Worm (Caenorhabditis elegans) whole organism, L4 larva: ENCODE measurements around the gene F43C1.7.

Experiments
- D1046.2 ChIP-seq: fragments of 200-800 bp; sonication (Bioruptor generic); IDR thresholded peaks from 2 replicates; pipeline ENCODE4 v1.3.6; 2022; ENCODE audit warnings: missing genetic modification characterization, missing compliant biosample characterization
- F26F4.8 ChIP-seq: fragments of 200-800 bp; sonication (Bioruptor generic); conservative IDR thresholded peaks from 2 replicates; pipeline ENCODE4 v1.3.6; 2022; ENCODE audit warnings: missing genetic modification characterization, missing compliant biosample characterization
- F37D6.2 ChIP-seq: sonication (generic microtip); optimal IDR thresholded peaks from 2 replicates; lab custom pipeline; 2016; ENCODE audit warnings: mild to moderate bottlenecking, missing genetic modification characterization, missing compliant biosample characterization
- F44E2.7 ChIP-seq: fragments of 200-800 bp; sonication (Bioruptor generic); IDR thresholded peaks from 2 replicates; pipeline ENCODE4 v2.1.2; 2022; ENCODE audit warnings: missing genetic modification characterization, missing compliant biosample characterization
- T20F7.1 ChIP-seq: fragments of 200-800 bp; sonication (Bioruptor generic); optimal IDR thresholded peaks from 2 replicates; lab custom pipeline; 2018; ENCODE audit warnings: mild to moderate bottlenecking, missing genetic modification characterization, missing compliant biosample characterization
- Y75B8A.6 ChIP-seq: fragments of 200-800 bp; sonication (Bioruptor generic); IDR thresholded peaks from 2 replicates; pipeline ENCODE4 v1.3.6; 2022; ENCODE audit warnings: missing genetic modification reagents, missing genetic modification characterization, missing compliant biosample characterization
- aly-2 ChIP-seq: sonication (generic microtip); optimal IDR thresholded peaks from 2 replicates; lab custom pipeline; 2018; ENCODE audit warnings: missing biosample characterization, missing genetic modification characterization
- arid-1 ChIP-seq: fragments of 200-800 bp; sonication (Bioruptor generic); conservative IDR thresholded peaks from 2 replicates; pipeline ENCODE4 v1.3.6; 2022; ENCODE audit warnings: missing genetic modification reagents, missing genetic modification characterization, missing compliant biosample characterization
- attf-4 ChIP-seq: sonication (generic microtip); optimal IDR thresholded peaks from 3 replicates; lab custom pipeline; 2017; ENCODE audit warnings: missing biosample characterization, missing genetic modification characterization
- ces-1 ChIP-seq: fragments of 150-350 bp; sonication (generic microtip); optimal IDR thresholded peaks from 4 replicates; lab custom pipeline; 2014; ENCODE audit warnings: missing biosample characterization, missing genetic modification reagents, missing genetic modification characterization
- daf-16 ChIP-seq, 3 experiments: sonication (generic microtip); optimal IDR thresholded peaks; 2 replicates each; lab custom pipeline; 2016 to 2017; ENCODE audit warnings: missing genetic modification characterization in 3 of 3, missing genetic modification reagents in 3 of 3, mild to moderate bottlenecking in 2 of 3, missing compliant biosample characterization in 2 of 3, missing biosample characterization in 1 of 3, moderate library complexity in 1 of 3
- dmd-6 ChIP-seq: fragments of 200-800 bp; sonication (Bioruptor generic); IDR thresholded peaks from 2 replicates; pipeline ENCODE4 v1.3.6; 2022; ENCODE audit warnings: missing genetic modification reagents, missing genetic modification characterization, missing compliant biosample characterization
- dpl-1 ChIP-seq: fragments of 150-350 bp; optimal IDR thresholded peaks from 2 replicates; lab custom pipeline; 2014; ENCODE audit warnings: missing biosample characterization, missing genetic modification reagents, missing genetic modification characterization
- duxl-1 ChIP-seq: sonication (generic microtip); optimal IDR thresholded peaks from 2 replicates; lab custom pipeline; 2016; ENCODE audit warnings: mild to moderate bottlenecking, missing genetic modification characterization, moderate library complexity, missing compliant biosample characterization; ENCODE audit not compliant: poor library complexity
- fkh-10 ChIP-seq: fragments of 150-350 bp; optimal IDR thresholded peaks from 2 replicates; lab custom pipeline; 2014; ENCODE audit warnings: missing biosample characterization, missing genetic modification reagents, missing genetic modification characterization
- gei-8 ChIP-seq: fragments of 200-800 bp; sonication (Bioruptor generic); optimal IDR thresholded peaks from 2 replicates; lab custom pipeline; 2018; ENCODE audit warnings: mild to moderate bottlenecking, missing genetic modification characterization, missing compliant biosample characterization
- hif-1 ChIP-seq, 2 experiments: sonication (generic microtip); optimal IDR thresholded peaks; 2 replicates each; lab custom pipeline; 2016 to 2017; ENCODE audit warnings: missing compliant biosample characterization in 2 of 2, missing genetic modification characterization in 2 of 2, missing genetic modification reagents in 2 of 2, missing genotype in 2 of 2, mild to moderate bottlenecking in 1 of 2
- hlh-11 ChIP-seq: fragments of 200-800 bp; sonication (Bioruptor generic); optimal IDR thresholded peaks from 2 replicates; lab custom pipeline; 2018; ENCODE audit warnings: mild to moderate bottlenecking, missing genetic modification characterization, missing compliant biosample characterization
- hlh-30 ChIP-seq: sonication (generic microtip); optimal IDR thresholded peaks from 2 replicates; lab custom pipeline; 2017; ENCODE audit warnings: antibody characterized with exemption, mild to moderate bottlenecking, missing genetic modification characterization, missing compliant biosample characterization; ENCODE audit not compliant: insufficient read depth
- lin-1 ChIP-seq: fragments of 200-800 bp; sonication (Bioruptor generic); IDR thresholded peaks from 2 replicates; pipeline ENCODE4 v1.3.6; 2022; ENCODE audit warnings: missing genetic modification reagents, missing genetic modification characterization, missing compliant biosample characterization
- lin-13 ChIP-seq: fragments of 150-350 bp; optimal IDR thresholded peaks from 2 replicates; lab custom pipeline; 2014; ENCODE audit warnings: missing biosample characterization, missing genetic modification reagents, missing genetic modification characterization
- lin-38 ChIP-seq: fragments of 200-800 bp; sonication (Bioruptor generic); IDR thresholded peaks from 2 replicates; pipeline ENCODE4 v1.3.6; 2022; ENCODE audit warnings: missing genetic modification reagents, missing genetic modification characterization, missing compliant biosample characterization
- madf-5 ChIP-seq, 2 experiments: fragments of 200-800 bp; sonication (Bioruptor generic); IDR thresholded peaks; 2 replicates each; pipeline ENCODE4 v1.3.6; 2022; ENCODE audit warnings: missing compliant biosample characterization in 2 of 2, missing genetic modification characterization in 2 of 2
- madf-9 ChIP-seq: fragments of 200-800 bp; sonication (Bioruptor generic); conservative IDR thresholded peaks from 2 replicates; pipeline ENCODE4 v1.3.6; 2022; ENCODE audit warnings: missing genetic modification reagents, missing genetic modification characterization, missing compliant biosample characterization
- mdt-29 ChIP-seq: fragments of 200-800 bp; sonication (Bioruptor generic); IDR thresholded peaks from 2 replicates; pipeline ENCODE4 v1.3.6; 2022; ENCODE audit warnings: missing genetic modification reagents, missing genetic modification characterization, missing compliant biosample characterization
- mes-2 ChIP-seq: sonication (generic microtip); optimal IDR thresholded peaks from 2 replicates; lab custom pipeline; 2016; ENCODE audit warnings: missing genotype, mild to moderate bottlenecking, missing genetic modification characterization, missing compliant biosample characterization; ENCODE audit not compliant: poor library complexity, severe bottlenecking
- mxl-2 ChIP-seq: fragments of 200-800 bp; sonication (Bioruptor generic); conservative IDR thresholded peaks from 2 replicates; pipeline ENCODE4 v1.3.6; 2022; ENCODE audit warnings: missing genetic modification reagents, missing genetic modification characterization, missing compliant biosample characterization
- mxl-3 ChIP-seq: fragments of 200-800 bp; sonication (Bioruptor generic); optimal IDR thresholded peaks from 2 replicates; lab custom pipeline; 2018; ENCODE audit warnings: mild to moderate bottlenecking, missing genetic modification characterization, missing compliant biosample characterization
- nhr-10 ChIP-seq: fragments of 150-350 bp; optimal IDR thresholded peaks from 2 replicates; lab custom pipeline; 2014; ENCODE audit warnings: missing biosample characterization, missing genetic modification characterization
- nhr-11 ChIP-seq: fragments of 150-350 bp; optimal IDR thresholded peaks from 2 replicates; lab custom pipeline; 2014; ENCODE audit warnings: missing biosample characterization, missing genetic modification characterization
- nhr-28 ChIP-seq: fragments of 150-350 bp; optimal IDR thresholded peaks from 2 replicates; lab custom pipeline; 2014; ENCODE audit warnings: missing biosample characterization, missing genetic modification characterization
- nhr-42 ChIP-seq: fragments of 200-800 bp; sonication (Bioruptor generic); IDR thresholded peaks from 2 replicates; pipeline ENCODE4 v1.3.6; 2022; ENCODE audit warnings: missing genetic modification characterization, missing compliant biosample characterization
- nhr-6 ChIP-seq: fragments of 150-350 bp; optimal IDR thresholded peaks from 2 replicates; lab custom pipeline; 2014; ENCODE audit warnings: missing biosample characterization, missing genetic modification characterization
- nhr-76 ChIP-seq: fragments of 150-350 bp; optimal IDR thresholded peaks from 2 replicates; lab custom pipeline; 2014; ENCODE audit warnings: missing biosample characterization, missing genetic modification characterization
- php-3 ChIP-seq: fragments of 200-800 bp; sonication (Bioruptor generic); IDR thresholded peaks from 2 replicates; pipeline ENCODE4 v1.3.6; 2022; ENCODE audit warnings: missing genetic modification reagents, missing genetic modification characterization, missing compliant biosample characterization
- skn-1 ChIP-seq: fragments of 150-350 bp; optimal IDR thresholded peaks from 2 replicates; lab custom pipeline; 2014; ENCODE audit warnings: missing biosample characterization, missing genetic modification characterization
- snpc-1.2 ChIP-seq: fragments of 200-800 bp; sonication (Bioruptor generic); IDR thresholded peaks from 2 replicates; pipeline ENCODE4 v1.3.6; 2022; ENCODE audit warnings: missing genetic modification reagents, missing genetic modification characterization, missing compliant biosample characterization
- spr-3 ChIP-seq: fragments of 200-800 bp; sonication (Bioruptor generic); optimal IDR thresholded peaks from 2 replicates; lab custom pipeline; 2018; ENCODE audit warnings: mild to moderate bottlenecking, missing genetic modification characterization, missing compliant biosample characterization
- tra-1 ChIP-seq: fragments of 200-800 bp; sonication (Bioruptor generic); IDR thresholded peaks from 2 replicates; pipeline ENCODE4 v1.3.6; 2022; ENCODE audit warnings: missing genetic modification reagents, missing genetic modification characterization, missing compliant biosample characterization
- unc-62 ChIP-seq, 3 experiments: fragments of 150-350 bp in 1 of 3; sonication (generic microtip); optimal IDR thresholded peaks in 2 of 3; peaks in 1 of 3; 1 replicate in 1 of 3; 2 replicates in 2 of 3; lab custom pipeline; 2014 to 2017; ENCODE audit warnings: missing biosample characterization in 3 of 3, missing genetic modification characterization in 3 of 3, missing genetic modification reagents in 3 of 3, missing genotype in 1 of 3
- vab-7 ChIP-seq: fragments of 200-800 bp; sonication (Bioruptor generic); IDR thresholded peaks from 2 replicates; pipeline ENCODE4 v1.3.6; 2022; ENCODE audit warnings: missing genetic modification reagents, missing genetic modification characterization, missing compliant biosample characterization
- zfp-2 ChIP-seq: sonication (generic microtip); optimal IDR thresholded peaks from 2 replicates; lab custom pipeline; 2016; ENCODE audit warnings: mild to moderate bottlenecking, missing genetic modification characterization, missing compliant biosample characterization
- zfp-3 ChIP-seq: fragments of 200-800 bp; sonication (Bioruptor generic); conservative IDR thresholded peaks from 2 replicates; pipeline ENCODE4 v1.3.6; 2022; ENCODE audit warnings: missing genetic modification reagents, missing genetic modification characterization, missing compliant biosample characterization

Gene F43C1.7

ce11 chrIII:4284732-4285165, 42.4 kb upstream of the F43C1.7 start (continued):
- TF ChIP-seq snpc-1.2 (GFP tag; lab: Robert Waterston, UW) (no peak), nhr-76 (tag; lab: Kevin White, UChicago) (no peak), arid-1 (GFP tag; lab: Robert Waterston, UW) (no peak)

- TF ChIP-seq hlh-30 (no peak), gei-8 (GFP tag; lab: Kevin White, UChicago) (no peak), nhr-28 (peak; percentile 25), unc-62 (GFP tag; optimal IDR thresholded peaks at IDR 0.05 in 1 of 2; lab: Kevin White, UChicago) (peak in 1 of 2 experiments; percentile 97), unc-62 (tag; optimal IDR thresholded peaks at IDR 0.05; lab: Kevin White, UChicago) (no peak), daf-16 (GFP tag; optimal IDR thresholded peaks at IDR 0.05; lab: Kevin White, UChicago) (no peak), daf-16 (tag; optimal IDR thresholded peaks at IDR 0.05; lab: Kevin White, UChicago) (no peak), arid-1 (GFP tag; lab: Robert Waterston, UW) (no peak), dpl-1 (GFP tag; lab: Kevin White, UChicago) (no peak), lin-1 (GFP tag; lab: Robert Waterston, UW) (no peak), nhr-11 (peak; percentile 81), aly-2 (tag; lab: Kevin White, UChicago) (no peak), hlh-11 (tag; lab: Kevin White, UChicago) (peak; percentile 21), hif-1 (tag; optimal IDR thresholded peaks at IDR 0.05; lab: Kevin White, UChicago) (no peak), php-3 (no peak)
These were observed 40.8 kb upstream of the F43C1.7 start for ce11 chrIII:4283175-4283574.

ce11 chrIII:4281955-4282618, 39.7 kb upstream of the F43C1.7 start:
- TF ChIP-seq aly-2 (tag; lab: Kevin White, UChicago) (no peak), dpl-1 (GFP tag; lab: Kevin White, UChicago) (peak; percentile 78), nhr-42 (GFP tag; lab: Robert Waterston, UW) (peak; percentile 84), lin-1 (GFP tag; lab: Robert Waterston, UW) (peak; percentile 99), madf-9 (GFP tag; lab: Robert Waterston, UW) (peak; percentile 99), hlh-11 (tag; lab: Kevin White, UChicago) (peak; percentile 100), hlh-30 (peak; percentile 98), mes-2 (peak; percentile 77), dmd-6 (GFP tag; lab: Robert Waterston, UW) (peak; percentile 100), mxl-3 (peak; percentile 99), zfp-2 (tag; lab: Kevin White, UChicago) (peak; percentile 91), mdt-29 (GFP tag; lab: Robert Waterston, UW) (peak; percentile 89), tra-1 (GFP tag; lab: Robert Waterston, UW) (peak; percentile 98), F44E2.7 (GFP tag; lab: Robert Waterston, UW) (no peak), attf-4 (peak; percentile 54), vab-7 (GFP tag; lab: Robert Waterston, UW) (peak; percentile 82), fkh-10 (GFP tag; lab: Kevin White, UChicago) (peak; percentile 86), skn-1 (no peak), mxl-2 (GFP tag; lab: Robert Waterston, UW) (peak; percentile 83), lin-13 (GFP tag; lab: Kevin White, UChicago) (peak; percentile 90), spr-3 (GFP tag; lab: Kevin White, UChicago) (peak; percentile 92), lin-38 (GFP tag; lab: Robert Waterston, UW) (peak; percentile 85), nhr-6 (tag; lab: Kevin White, UChicago) (peak; percentile 29), nhr-28 (peak; percentile 93), D1046.2 (peak; percentile 9; the same call in 1 of the 2 replicates), hif-1 (tag; optimal IDR thresholded peaks at IDR 0.05; lab: Kevin White, UChicago) (peak; percentile 90 to 96), ces-1 (GFP tag; lab: Kevin White, UChicago) (peak; percentile 14), duxl-1 (tag; lab: Kevin White, UChicago) (peak; percentile 81), madf-5 (GFP tag; IDR thresholded peaks at IDR 0.05; lab: Robert Waterston, UW) (peak in 1 of 2 experiments; percentile 39; a peak in 1 of 4 replicates), Y75B8A.6 (GFP tag; lab: Robert Waterston, UW) (0 out of 2 replicates have a peak, but pooled peaks have one; percentile 8), nhr-10 (tag; lab: Kevin White, UChicago) (peak; percentile 93), T20F7.1 (GFP tag; lab: Kevin White, UChicago) (peak; percentile 88), zfp-3 (GFP tag; lab: Robert Waterston, UW) (peak; percentile 91), F37D6.2 (tag; lab: Kevin White, UChicago) (peak; percentile 97), F26F4.8 (GFP tag; lab: Robert Waterston, UW) (no peak), php-3 (peak; percentile 77)
